Worm (Caenorhabditis elegans): ENCODE results near the gene Y119D3B.21.

Y119D3B.21 gene

ce11 chrIII:1223319-1224093 is 8.7 kb downstream of the Y119D3B.21 start (continued):
- no peak for TF ChIP-seq nhr-111 (GFP tag; optimal IDR thresholded peaks at IDR 0.05)
- no peak for TF ChIP-seq fos-1 (tag; optimal IDR thresholded peaks at IDR 0.05)
- TF ChIP-seq nhr-41 (GFP tag; IDR thresholded peaks at IDR 0.05), result no peak
- no peak for TF ChIP-seq ceh-20 (GFP tag; IDR thresholded peaks at IDR 0.05)

- peak; percentile 49; the same call in 1 of the 2 replicates for TF ChIP-seq set-16 (GFP tag; IDR thresholded peaks at IDR 0.05)
- no peak for TF ChIP-seq dve-1 (tag; optimal IDR thresholded peaks at IDR 0.05; ENCODE audit: insufficient read depth)
- no peak for TF ChIP-seq ceh-32 (tag; optimal IDR thresholded peaks at IDR 0.05; ENCODE audit: poor library complexity)
- no peak for TF ChIP-seq lin-1 (GFP tag; IDR thresholded peaks at IDR 0.05)
- no peak for TF ChIP-seq mep-1 (tag; optimal IDR thresholded peaks at IDR 0.05)
These were observed 10.3 kb downstream of the Y119D3B.21 start for ce11 chrIII:1225116-1225515.

ce11 chrIII:1225595-1225994 is 10.8 kb downstream of the Y119D3B.21 start:
- TF ChIP-seq cey-2 (tag; optimal IDR thresholded peaks at IDR 0.05; ENCODE audit: borderline replicate concordance, insufficient read depth), result no peak
- no peak for TF ChIP-seq mdt-29 (GFP tag; IDR thresholded peaks at IDR 0.05)
- TF ChIP-seq hif-1 (tag; optimal IDR thresholded peaks at IDR 0.05), result no peak
- TF ChIP-seq Y105C5A.15 (GFP tag; IDR thresholded peaks at IDR 0.05), result no peak
- no peak for TF ChIP-seq nhr-11 (tag; optimal IDR thresholded peaks at IDR 0.05)
- no peak for TF ChIP-seq daf-19 (GFP tag; conservative IDR thresholded peaks at IDR 0.05)
- no peak for TF ChIP-seq skn-1 (tag; optimal IDR thresholded peaks at IDR 0.05)
- TF ChIP-seq zfp-3 (GFP tag; conservative IDR thresholded peaks at IDR 0.05), result no peak
- no peak for TF ChIP-seq mxl-2 (GFP tag; conservative IDR thresholded peaks at IDR 0.05)
- no peak for TF ChIP-seq ctbp-1 (GFP tag; IDR thresholded peaks at IDR 0.05)
- TF ChIP-seq pqm-1 (tag; optimal IDR thresholded peaks at IDR 0.05), result no peak
- TF ChIP-seq php-3 (GFP tag; IDR thresholded peaks at IDR 0.05), result no peak

ce11 chrIII:1226256-1226655 is 11.5 kb downstream of the Y119D3B.21 start:
- TF ChIP-seq mes-2 (tag; optimal IDR thresholded peaks at IDR 0.05; ENCODE audit: poor library complexity, severe bottlenecking) (peak; percentile 0), nhr-76 (tag; optimal IDR thresholded peaks at IDR 0.05) (no peak), hlh-11 (tag; optimal IDR thresholded peaks at IDR 0.05) (peak; percentile 21), nhr-28 (tag; optimal IDR thresholded peaks at IDR 0.05) (peak; percentile 41), tra-1 (GFP tag; IDR thresholded peaks at IDR 0.05) (no peak), Y5F2A.4 (GFP tag; optimal IDR thresholded peaks at IDR 0.05) (no peak), jun-1 (tag; optimal IDR thresholded peaks at IDR 0.05) (no peak), aha-1 (tag) (no peak), daf-16 (GFP tag; optimal IDR thresholded peaks at IDR 0.05) (no peak), daf-16 (tag; optimal IDR thresholded peaks at IDR 0.05) (peak; percentile 44), pha-4 (GFP tag; IDR thresholded peaks at IDR 0.05) (no peak), pha-4 (tag; optimal IDR thresholded peaks at IDR 0.05) (peak; percentile 84), D1046.2 (GFP tag; IDR thresholded peaks at IDR 0.05) (0 out of 2 replicates have a peak, but pooled peaks have one; percentile 44), nhr-6 (tag; optimal IDR thresholded peaks at IDR 0.05) (peak; percentile 61), nhr-42 (GFP tag; IDR thresholded peaks at IDR 0.05) (no peak), dve-1 (tag; optimal IDR thresholded peaks at IDR 0.05; ENCODE audit: insufficient read depth) (peak; percentile 9), php-3 (GFP tag; IDR thresholded peaks at IDR 0.05) (0 out of 2 replicates have a peak, but pooled peaks have one; percentile 51), pqm-1 (tag; optimal IDR thresholded peaks at IDR 0.05) (peak; percentile 46), lin-1 (GFP tag; IDR thresholded peaks at IDR 0.05) (no peak), mxl-3 (GFP tag; optimal IDR thresholded peaks at IDR 0.05) (no peak)

Measured in whole organism, L4 larva.